Fruit fly (Drosophila melanogaster): ENCODE data around the gene Ir7f.

Gene Ir7f

dm6 chrX:7883926-7884325 lies at the start of gene Ir7f:
Ir7f (minus strand) TSS chrX:7884026.
- TF ChIP-seq pad (GFP tag; optimal IDR thresholded peaks at IDR 0.05): no peak
- TF ChIP-seq cnc (optimal IDR thresholded peaks at IDR 0.05): no peak
- TF ChIP-seq bab1 (GFP tag; optimal IDR thresholded peaks at IDR 0.05): no peak
- no peak for TF ChIP-seq kay (GFP tag; ENCODE audit: borderline replicate concordance)
- TF ChIP-seq Clk (GFP tag; optimal IDR thresholded peaks at IDR 0.05): no peak
- no peak for TF ChIP-seq CG1620 (GFP tag; optimal IDR thresholded peaks at IDR 0.05)
- no peak for TF ChIP-seq CG7045 (GFP tag; optimal IDR thresholded peaks at IDR 0.05)
- TF ChIP-seq CG12768 (GFP tag; optimal IDR thresholded peaks at IDR 0.05): no peak
- no peak for TF ChIP-seq Mnt (GFP tag; optimal IDR thresholded peaks at IDR 0.05)
- TF ChIP-seq CG5204 (GFP tag; optimal IDR thresholded peaks at IDR 0.05): no peak
- TF ChIP-seq ovo (GFP tag; optimal IDR thresholded peaks at IDR 0.05): no peak
- TF ChIP-seq toe (GFP tag; optimal IDR thresholded peaks at IDR 0.05): no peak
- no peak for TF ChIP-seq Crg-1 (GFP tag; optimal IDR thresholded peaks at IDR 0.05)
- no peak for TF ChIP-seq CG11617 (GFP tag; optimal IDR thresholded peaks at IDR 0.05)
- TF ChIP-seq CG14711 (tag; optimal IDR thresholded peaks at IDR 0.05): no peak
- TF ChIP-seq CG33017 (tag; optimal IDR thresholded peaks at IDR 0.05): no peak
- TF ChIP-seq CG7101 (tag; optimal IDR thresholded peaks at IDR 0.05): no peak

- TF ChIP-seq cnc (optimal IDR thresholded peaks at IDR 0.05) (no peak), CG7101 (tag; optimal IDR thresholded peaks at IDR 0.05) (peak; percentile 77), Clk (GFP tag; optimal IDR thresholded peaks at IDR 0.05) (no peak), CG33017 (tag; optimal IDR thresholded peaks at IDR 0.05) (no peak), Mnt (GFP tag; optimal IDR thresholded peaks at IDR 0.05) (peak; percentile 81), CG7045 (GFP tag; optimal IDR thresholded peaks at IDR 0.05) (peak; percentile 24), Hr96 (GFP tag; optimal IDR thresholded peaks at IDR 0.05) (no peak), toe (GFP tag; optimal IDR thresholded peaks at IDR 0.05) (no peak), cic (GFP tag; optimal IDR thresholded peaks at IDR 0.05) (no peak), tj (GFP tag; optimal IDR thresholded peaks at IDR 0.05) (peak; percentile 66), bab1 (GFP tag; optimal IDR thresholded peaks at IDR 0.05) (peak; percentile 43), Crg-1 (GFP tag; optimal IDR thresholded peaks at IDR 0.05) (peak; percentile 84), ovo (GFP tag; optimal IDR thresholded peaks at IDR 0.05) (peak; percentile 77), pad (GFP tag; optimal IDR thresholded peaks at IDR 0.05) (peak; percentile 66), CG1620 (GFP tag; optimal IDR thresholded peaks at IDR 0.05) (peak; percentile 64), CG14711 (tag; optimal IDR thresholded peaks at IDR 0.05) (peak; percentile 96), CG11617 (GFP tag; optimal IDR thresholded peaks at IDR 0.05) (peak; percentile 91)
Observed at dm6 chrX:7933210-7933915, 49.5 kb upstream of the Ir7f start, which contains the start of the genes Dhdds and RpS14a. Dhdds (minus strand) TSS chrX:7933351. RpS14a (plus strand) TSS chrX:7933742.

DNA sequence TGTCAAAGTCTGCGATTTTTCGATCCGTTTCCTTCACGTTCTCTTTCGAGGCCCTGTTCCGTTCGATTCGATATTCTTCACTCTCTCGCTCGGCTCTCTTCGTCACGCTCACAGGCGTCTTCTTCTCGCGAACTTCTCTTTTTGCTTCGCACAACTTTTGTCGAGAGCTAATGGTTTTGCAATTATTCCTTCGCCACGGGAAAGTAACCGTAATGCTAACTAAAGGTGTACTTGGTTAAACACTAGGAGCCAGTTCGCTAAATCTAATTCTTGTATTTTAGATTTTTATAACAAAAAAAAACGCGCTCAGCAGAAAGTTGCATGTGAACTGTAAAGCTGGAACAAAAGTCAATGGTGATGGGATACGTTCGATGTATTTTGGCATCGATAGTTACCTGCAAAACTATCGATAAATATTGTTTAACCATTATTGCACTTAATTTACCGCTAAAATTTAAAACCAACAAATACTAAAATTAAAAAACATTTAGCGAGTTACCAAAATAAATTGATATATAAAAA lies 47.3 kb upstream of the Ir7f start, which contains the start of gene mahe:
mahe (minus strand) TSS at position 355 of the 522 bp plus-strand sequence.
- TF ChIP-seq CG5204 (GFP tag; optimal IDR thresholded peaks at IDR 0.05) (no peak), cnc (optimal IDR thresholded peaks at IDR 0.05) (no peak), Mnt (GFP tag; optimal IDR thresholded peaks at IDR 0.05) (peak; percentile 72), CG12768 (GFP tag; optimal IDR thresholded peaks at IDR 0.05) (no peak), pad (GFP tag; optimal IDR thresholded peaks at IDR 0.05) (no peak), tj (GFP tag; optimal IDR thresholded peaks at IDR 0.05) (peak; percentile 75), ovo (GFP tag; optimal IDR thresholded peaks at IDR 0.05) (no peak), CG14711 (tag; optimal IDR thresholded peaks at IDR 0.05) (peak; percentile 35), bab1 (GFP tag; optimal IDR thresholded peaks at IDR 0.05) (peak; percentile 55), CG33017 (tag; optimal IDR thresholded peaks at IDR 0.05) (no peak), Hr96 (GFP tag; optimal IDR thresholded peaks at IDR 0.05) (no peak), CG7101 (tag; optimal IDR thresholded peaks at IDR 0.05) (peak; percentile 26)

DNA sequence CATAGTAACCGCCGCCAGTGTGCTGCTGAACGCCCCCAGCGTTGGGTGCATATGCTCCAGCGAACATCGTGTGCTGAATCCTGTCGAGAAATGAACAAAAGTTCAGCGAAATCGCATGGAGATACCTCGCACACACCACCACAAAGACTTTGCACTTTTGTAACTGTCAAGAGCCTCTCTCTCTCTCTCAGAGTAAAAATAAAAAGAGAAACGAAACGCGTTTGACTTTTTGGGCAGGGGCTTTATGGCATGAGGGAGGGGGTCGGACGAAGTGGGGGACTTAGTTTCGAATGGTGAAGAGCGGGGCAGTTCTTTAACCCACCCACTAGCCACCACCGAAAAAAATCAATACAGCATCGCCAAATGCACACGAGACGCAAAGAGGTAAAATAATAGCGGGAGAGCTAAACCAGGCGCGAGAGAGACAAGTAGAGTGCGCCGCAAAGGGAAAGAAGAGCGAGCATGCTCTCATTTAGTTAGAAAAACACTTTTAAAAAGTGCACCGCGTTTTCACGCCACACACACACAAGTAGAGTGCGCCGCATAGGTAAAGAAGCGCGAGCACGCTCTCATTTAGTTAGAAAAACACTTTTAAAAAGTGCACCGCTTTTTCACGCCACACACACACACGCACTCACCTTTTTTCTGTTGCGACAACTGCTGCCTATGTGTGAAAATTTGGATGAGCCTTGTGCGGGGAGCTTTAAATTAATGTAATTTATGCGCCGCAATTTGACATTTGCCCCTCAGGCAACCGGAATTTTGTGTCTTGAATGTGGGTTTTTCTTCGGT lies 46.6 kb upstream of the Ir7f start:
- TF ChIP-seq CG12768 (GFP tag; optimal IDR thresholded peaks at IDR 0.05) (peak; percentile 6), CG7101 (tag; optimal IDR thresholded peaks at IDR 0.05) (peak; percentile 19), pad (GFP tag; optimal IDR thresholded peaks at IDR 0.05) (peak; percentile 25), Mnt (GFP tag; optimal IDR thresholded peaks at IDR 0.05) (no peak), ovo (GFP tag; optimal IDR thresholded peaks at IDR 0.05) (no peak), tj (GFP tag; optimal IDR thresholded peaks at IDR 0.05) (peak; percentile 8), cic (GFP tag; optimal IDR thresholded peaks at IDR 0.05) (no peak), CG1620 (GFP tag; optimal IDR thresholded peaks at IDR 0.05) (no peak), CG33017 (tag; optimal IDR thresholded peaks at IDR 0.05) (no peak), CG7045 (GFP tag; optimal IDR thresholded peaks at IDR 0.05) (no peak), CG14711 (tag; optimal IDR thresholded peaks at IDR 0.05) (no peak), CG11617 (GFP tag; optimal IDR thresholded peaks at IDR 0.05) (no peak), Crg-1 (GFP tag; optimal IDR thresholded peaks at IDR 0.05) (no peak), toe (GFP tag; optimal IDR thresholded peaks at IDR 0.05) (no peak), cnc (optimal IDR thresholded peaks at IDR 0.05) (no peak)

DNA sequence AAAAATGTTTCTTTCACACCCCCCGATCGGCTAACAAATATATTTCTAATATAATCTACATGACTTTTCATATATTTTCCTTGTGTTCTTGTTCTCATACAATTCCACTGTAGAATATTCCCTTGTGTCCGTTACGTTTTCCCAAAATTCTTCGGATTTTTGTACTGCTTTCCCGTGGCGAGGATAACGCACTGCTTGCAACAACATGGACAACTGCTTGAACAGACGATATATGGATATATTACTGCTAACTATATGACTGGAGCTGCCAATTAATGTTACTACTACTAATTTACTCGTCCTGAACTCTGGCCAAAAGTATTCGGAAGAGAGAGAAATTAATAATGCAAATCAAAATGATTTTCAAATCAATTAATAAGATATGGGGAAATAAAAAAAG lies 41.1 kb upstream of the Ir7f start:
- TF ChIP-seq tj (GFP tag; optimal IDR thresholded peaks at IDR 0.05) (no peak), toe (GFP tag; optimal IDR thresholded peaks at IDR 0.05) (no peak), Clk (GFP tag; optimal IDR thresholded peaks at IDR 0.05) (no peak), ovo (GFP tag; optimal IDR thresholded peaks at IDR 0.05) (no peak), CG11617 (GFP tag; optimal IDR thresholded peaks at IDR 0.05) (no peak), pad (GFP tag; optimal IDR thresholded peaks at IDR 0.05) (no peak), CG33017 (tag; optimal IDR thresholded peaks at IDR 0.05) (no peak), CG5204 (GFP tag; optimal IDR thresholded peaks at IDR 0.05) (no peak), CG7045 (GFP tag; optimal IDR thresholded peaks at IDR 0.05) (no peak), CG7101 (tag; optimal IDR thresholded peaks at IDR 0.05) (no peak), cnc (optimal IDR thresholded peaks at IDR 0.05) (no peak), CG1620 (GFP tag; optimal IDR thresholded peaks at IDR 0.05) (no peak), Mnt (GFP tag; optimal IDR thresholded peaks at IDR 0.05) (no peak), kay (GFP tag; ENCODE audit: borderline replicate concordance) (no peak)
